Worm (Caenorhabditis elegans) whole organism, L4 larva: ENCODE results near the gene srz-102.
"Not testable (repeated sequence)": the region's sequence is repeated elsewhere in the genome, so short reads cannot be mapped to it uniquely, and the experiment has no call there.

Experiments
- D1046.2 ChIP-seq: fragments of 200-800 bp; sonication (Bioruptor generic); IDR thresholded peaks from 2 replicates; pipeline ENCODE4 v1.3.6; 2022; ENCODE audit warnings: missing genetic modification characterization, missing compliant biosample characterization
- F26F4.8 ChIP-seq: fragments of 200-800 bp; sonication (Bioruptor generic); conservative IDR thresholded peaks from 2 replicates; pipeline ENCODE4 v1.3.6; 2022; ENCODE audit warnings: missing genetic modification characterization, missing compliant biosample characterization
- F37D6.2 ChIP-seq: sonication (generic microtip); optimal IDR thresholded peaks from 2 replicates; lab custom pipeline; 2016; ENCODE audit warnings: mild to moderate bottlenecking, missing genetic modification characterization, missing compliant biosample characterization
- F49E8.2 ChIP-seq: sonication (generic microtip); optimal IDR thresholded peaks from 2 replicates; lab custom pipeline; 2016; ENCODE audit warnings: missing compliant biosample characterization, mild to moderate bottlenecking, missing genetic modification characterization, borderline replicate concordance
- Y105C5A.15 ChIP-seq: fragments of 200-800 bp; sonication (Bioruptor generic); IDR thresholded peaks from 2 replicates; pipeline ENCODE4 v1.3.6; 2022; ENCODE audit warnings: missing genetic modification characterization, missing compliant biosample characterization
- Y5F2A.4 ChIP-seq: fragments of 200-800 bp; sonication (Bioruptor generic); optimal IDR thresholded peaks from 2 replicates; lab custom pipeline; 2018; ENCODE audit warnings: mild to moderate bottlenecking, missing genetic modification characterization, missing compliant biosample characterization
- aha-1 ChIP-seq: fragments of 150-350 bp; peaks from one replicate; lab custom pipeline; 2014; ENCODE audit warnings: missing biosample characterization, missing genetic modification characterization
- attf-4 ChIP-seq: sonication (generic microtip); optimal IDR thresholded peaks from 3 replicates; lab custom pipeline; 2017; ENCODE audit warnings: missing biosample characterization, missing genetic modification characterization
- ceh-20 ChIP-seq: fragments of 200-800 bp; sonication (Bioruptor generic); IDR thresholded peaks from 2 replicates; pipeline ENCODE4 v1.3.6; 2022; ENCODE audit warnings: missing genetic modification reagents, missing genetic modification characterization, missing compliant biosample characterization
- ceh-82 ChIP-seq: sonication (generic microtip); optimal IDR thresholded peaks from 2 replicates; lab custom pipeline; 2017; ENCODE audit warnings: missing biosample characterization, missing genetic modification characterization
- cey-2 ChIP-seq: sonication (generic microtip); optimal IDR thresholded peaks from 3 replicates; lab custom pipeline; 2017; ENCODE audit warnings: missing genetic modification characterization, mild to moderate bottlenecking, missing compliant biosample characterization, antibody characterized with exemption, borderline replicate concordance; ENCODE audit not compliant: insufficient read depth
- daf-12 ChIP-seq: fragments of 150-350 bp; optimal IDR thresholded peaks from 2 replicates; lab custom pipeline; 2014; ENCODE audit warnings: missing biosample characterization, missing genetic modification reagents, missing genetic modification characterization
- daf-8 ChIP-seq: fragments of 200-800 bp; sonication (Bioruptor generic); IDR thresholded peaks from 2 replicates; pipeline ENCODE4 v1.3.6; 2022; ENCODE audit warnings: missing genetic modification characterization, missing compliant biosample characterization
- duxl-1 ChIP-seq: sonication (generic microtip); optimal IDR thresholded peaks from 2 replicates; lab custom pipeline; 2016; ENCODE audit warnings: mild to moderate bottlenecking, missing genetic modification characterization, moderate library complexity, missing compliant biosample characterization; ENCODE audit not compliant: poor library complexity
- egl-27 ChIP-seq: sonication (generic microtip); optimal IDR thresholded peaks from 3 replicates; lab custom pipeline; 2017; ENCODE audit warnings: missing biosample characterization, missing genetic modification reagents, missing genetic modification characterization
- egl-43 ChIP-seq: fragments of 200-800 bp; sonication (Bioruptor generic); IDR thresholded peaks from 2 replicates; pipeline ENCODE4 v1.3.6; 2022; ENCODE audit warnings: missing genetic modification reagents, missing genetic modification characterization, missing compliant biosample characterization
- fkh-10 ChIP-seq: fragments of 150-350 bp; optimal IDR thresholded peaks from 2 replicates; lab custom pipeline; 2014; ENCODE audit warnings: missing biosample characterization, missing genetic modification reagents, missing genetic modification characterization
- hlh-11 ChIP-seq: fragments of 200-800 bp; sonication (Bioruptor generic); optimal IDR thresholded peaks from 2 replicates; lab custom pipeline; 2018; ENCODE audit warnings: mild to moderate bottlenecking, missing genetic modification characterization, missing compliant biosample characterization
- lin-15B ChIP-seq: fragments of 150-350 bp; sonication (generic microtip); optimal IDR thresholded peaks from 3 replicates; lab custom pipeline; 2014; ENCODE audit warnings: missing biosample characterization, missing genetic modification characterization
- lin-38 ChIP-seq: fragments of 200-800 bp; sonication (Bioruptor generic); IDR thresholded peaks from 2 replicates; pipeline ENCODE4 v1.3.6; 2022; ENCODE audit warnings: missing genetic modification reagents, missing genetic modification characterization, missing compliant biosample characterization
- madf-5 ChIP-seq, 2 experiments: fragments of 200-800 bp; sonication (Bioruptor generic); IDR thresholded peaks; 2 replicates each; pipeline ENCODE4 v1.3.6; 2022; ENCODE audit warnings: missing compliant biosample characterization in 2 of 2, missing genetic modification characterization in 2 of 2
- nhr-102 ChIP-seq: sonication (generic microtip); optimal IDR thresholded peaks from 2 replicates; lab custom pipeline; 2016; ENCODE audit warnings: mild to moderate bottlenecking, missing genetic modification characterization, moderate library complexity, missing compliant biosample characterization
- nhr-28 ChIP-seq: fragments of 150-350 bp; optimal IDR thresholded peaks from 2 replicates; lab custom pipeline; 2014; ENCODE audit warnings: missing biosample characterization, missing genetic modification characterization
- nhr-41 ChIP-seq: fragments of 200-800 bp; sonication (Bioruptor generic); IDR thresholded peaks from 2 replicates; pipeline ENCODE4 v1.3.6; 2022; ENCODE audit warnings: missing genetic modification reagents, missing genetic modification characterization, missing compliant biosample characterization
- pqm-1 ChIP-seq: sonication (generic microtip); optimal IDR thresholded peaks from 2 replicates; lab custom pipeline; 2017; ENCODE audit warnings: missing biosample characterization, missing genetic modification characterization
- snpc-1.2 ChIP-seq: fragments of 200-800 bp; sonication (Bioruptor generic); IDR thresholded peaks from 2 replicates; pipeline ENCODE4 v1.3.6; 2022; ENCODE audit warnings: missing genetic modification reagents, missing genetic modification characterization, missing compliant biosample characterization
- spr-3 ChIP-seq: fragments of 200-800 bp; sonication (Bioruptor generic); optimal IDR thresholded peaks from 2 replicates; lab custom pipeline; 2018; ENCODE audit warnings: mild to moderate bottlenecking, missing genetic modification characterization, missing compliant biosample characterization
- tra-1 ChIP-seq: fragments of 200-800 bp; sonication (Bioruptor generic); IDR thresholded peaks from 2 replicates; pipeline ENCODE4 v1.3.6; 2022; ENCODE audit warnings: missing genetic modification reagents, missing genetic modification characterization, missing compliant biosample characterization
- unc-130 ChIP-seq: sonication (generic microtip); optimal IDR thresholded peaks from 2 replicates; lab custom pipeline; 2016; ENCODE audit warnings: missing genetic modification reagents, missing genetic modification characterization, missing compliant biosample characterization
- zfp-2 ChIP-seq: sonication (generic microtip); optimal IDR thresholded peaks from 2 replicates; lab custom pipeline; 2016; ENCODE audit warnings: mild to moderate bottlenecking, missing genetic modification characterization, missing compliant biosample characterization
- zfp-3 ChIP-seq: fragments of 200-800 bp; sonication (Bioruptor generic); conservative IDR thresholded peaks from 2 replicates; pipeline ENCODE4 v1.3.6; 2022; ENCODE audit warnings: missing genetic modification reagents, missing genetic modification characterization, missing compliant biosample characterization
- zip-2 ChIP-seq: fragments of 150-350 bp; optimal IDR thresholded peaks from 2 replicates; lab custom pipeline; 2014; ENCODE audit warnings: missing biosample characterization, missing genetic modification characterization

srz-102 gene

DNA sequence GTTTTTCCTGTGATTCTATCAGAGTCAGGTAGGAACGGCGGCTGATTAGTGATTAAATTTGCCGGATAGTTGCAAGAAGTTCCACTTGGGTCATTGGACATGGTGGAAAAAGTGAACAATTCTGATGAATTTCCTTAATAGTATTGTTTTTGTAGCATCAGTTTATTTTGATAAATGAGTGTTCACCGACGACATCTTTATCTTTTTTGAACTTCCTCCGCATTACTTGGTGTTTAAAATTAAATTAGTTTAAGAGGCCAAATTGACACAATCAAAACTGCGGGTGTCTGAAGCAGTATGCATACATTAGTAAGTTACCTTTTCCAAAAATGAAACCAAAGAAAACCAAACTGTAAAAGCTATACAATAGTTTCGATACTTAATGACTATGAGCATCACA is 38.1 kb upstream of the srz-102 start, which contains the start of gene W06G6.11:
TSS of gene W06G6.11 (minus strand) at position 101 of the 400 bp plus-strand sequence.
- TF ChIP-seq Y5F2A.4 (GFP tag; lab: Kevin White, UChicago); duxl-1 (tag; lab: Kevin White, UChicago); nhr-41: not testable (repeated sequence)
- TF ChIP-seq, all 104 proteins: peak for 0; not testable (repeated sequence) for 104

DNA sequence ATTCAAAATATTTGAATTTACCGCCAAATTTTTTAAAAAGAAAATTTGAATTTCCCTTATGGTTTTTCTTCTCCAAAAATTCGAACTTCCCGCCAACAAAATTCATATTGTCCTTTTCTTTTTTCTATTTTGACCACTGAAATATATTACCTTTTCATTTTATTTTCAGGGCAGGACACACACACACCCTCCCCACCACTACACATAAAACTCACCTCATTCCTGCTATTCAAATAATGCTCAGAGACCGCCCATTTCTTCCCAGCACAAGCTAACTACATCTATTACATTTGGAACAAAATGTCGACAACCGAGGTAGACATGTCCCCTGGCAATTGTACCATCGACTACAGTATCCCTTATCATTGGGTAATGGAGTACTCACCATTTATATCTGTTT is 33.1 kb upstream of the srz-102 start, which contains the start of gene W06G6.15:
TSS of gene W06G6.15 (plus strand) at position 301 of the 400 bp plus-strand sequence.
- not testable (repeated sequence) for TF ChIP-seq lin-38, D1046.2, daf-8 (GFP tag; lab: Robert Waterston, UW)

DNA sequence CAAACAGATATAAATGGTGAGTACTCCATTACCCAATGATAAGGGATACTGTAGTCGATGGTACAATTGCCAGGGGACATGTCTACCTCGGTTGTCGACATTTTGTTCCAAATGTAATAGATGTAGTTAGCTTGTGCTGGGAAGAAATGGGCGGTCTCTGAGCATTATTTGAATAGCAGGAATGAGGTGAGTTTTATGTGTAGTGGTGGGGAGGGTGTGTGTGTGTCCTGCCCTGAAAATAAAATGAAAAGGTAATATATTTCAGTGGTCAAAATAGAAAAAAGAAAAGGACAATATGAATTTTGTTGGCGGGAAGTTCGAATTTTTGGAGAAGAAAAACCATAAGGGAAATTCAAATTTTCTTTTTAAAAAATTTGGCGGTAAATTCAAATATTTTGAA is 26.5 kb upstream of the srz-102 start, which contains the start of gene Y70C5B.2:
TSS of gene Y70C5B.2 (minus strand) at position 101 of the 400 bp plus-strand sequence.
- TF ChIP-seq egl-27; nhr-28 (tag; lab: Kevin White, UChicago); hlh-11 (tag; lab: Kevin White, UChicago): not testable (repeated sequence)

DNA sequence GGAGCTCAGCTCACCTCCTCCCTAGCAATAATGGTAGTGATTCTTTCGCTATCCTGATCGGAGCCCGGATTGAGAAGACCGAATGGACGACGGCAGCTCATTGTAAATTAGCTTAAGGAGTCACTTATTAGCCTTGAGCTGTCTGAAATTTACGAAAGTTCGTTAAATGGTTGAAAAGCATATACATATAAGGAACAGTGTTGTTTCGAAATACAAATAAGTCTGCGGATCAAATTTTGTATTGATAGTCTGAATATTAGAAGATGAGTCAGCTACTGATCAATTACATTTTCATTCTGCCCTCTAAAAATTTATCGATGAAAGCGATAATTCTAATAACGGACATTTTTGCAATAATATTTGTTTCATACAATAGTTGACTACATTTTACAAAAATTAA is 20.7 kb upstream of the srz-102 start, which contains the start of gene F14F8.14:
TSS of gene F14F8.14 (minus strand) at position 101 of the 400 bp plus-strand sequence.
- TF ChIP-seq tra-1 (GFP tag; lab: Robert Waterston, UW) = no peak
- no peak for TF ChIP-seq fkh-10
- TF ChIP-seq madf-5 (GFP tag; IDR thresholded peaks at IDR 0.05; lab: Robert Waterston, UW) = no peak
- no peak for TF ChIP-seq lin-15B (tag; lab: Kevin White, UChicago)
- no peak for TF ChIP-seq zfp-3 (GFP tag; lab: Robert Waterston, UW)
- TF ChIP-seq zip-2 = no peak
- no peak for TF ChIP-seq egl-43 (GFP tag; lab: Robert Waterston, UW)
- TF ChIP-seq unc-130 (GFP tag; lab: Kevin White, UChicago) = no peak
- TF ChIP-seq F49E8.2 = no peak
- no peak for TF ChIP-seq spr-3
- TF ChIP-seq F26F4.8 = no peak
- TF ChIP-seq pqm-1 (tag; lab: Kevin White, UChicago) = no peak
- TF ChIP-seq duxl-1 (tag; lab: Kevin White, UChicago) = no peak

DNA sequence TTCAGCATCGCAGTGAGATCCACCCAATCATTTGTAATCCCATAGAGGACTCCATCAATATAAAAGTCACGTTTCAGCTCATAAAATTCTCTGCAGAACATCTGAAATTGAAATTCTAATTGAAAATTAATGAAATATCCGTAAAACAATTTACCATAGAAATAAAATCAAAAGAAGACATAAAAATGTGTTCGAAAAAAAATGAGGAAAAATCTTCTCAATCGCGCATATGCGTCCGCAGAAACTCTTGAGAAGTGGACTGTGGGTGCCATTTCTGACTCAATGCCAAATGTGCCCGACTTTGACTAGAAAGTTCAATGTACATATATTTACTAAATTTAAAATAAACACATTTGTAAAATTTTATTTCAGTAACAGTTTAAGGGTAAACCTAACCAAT is 18.9 kb upstream of the srz-102 start, which contains the start of gene F14F8.9:
TSS of gene F14F8.9 (minus strand) at position 101 of the 400 bp plus-strand sequence.
- TF ChIP-seq nhr-41 = no peak
- no peak for TF ChIP-seq nhr-102 (tag; lab: Kevin White, UChicago)
- no peak for TF ChIP-seq daf-12 (tag; lab: Kevin White, UChicago)
- TF ChIP-seq F37D6.2 (tag; lab: Kevin White, UChicago) = no peak
- TF ChIP-seq snpc-1.2 (GFP tag; lab: Robert Waterston, UW) = no peak
- TF ChIP-seq duxl-1 (tag; lab: Kevin White, UChicago) = no peak
- TF ChIP-seq ceh-20 = no peak
- no peak for TF ChIP-seq cey-2
- no peak for TF ChIP-seq attf-4 (tag; lab: Kevin White, UChicago)
- TF ChIP-seq Y105C5A.15 (GFP tag; lab: Robert Waterston, UW) = no peak
- TF ChIP-seq zfp-2 (tag; lab: Kevin White, UChicago) = no peak
- no peak for TF ChIP-seq ceh-82

DNA sequence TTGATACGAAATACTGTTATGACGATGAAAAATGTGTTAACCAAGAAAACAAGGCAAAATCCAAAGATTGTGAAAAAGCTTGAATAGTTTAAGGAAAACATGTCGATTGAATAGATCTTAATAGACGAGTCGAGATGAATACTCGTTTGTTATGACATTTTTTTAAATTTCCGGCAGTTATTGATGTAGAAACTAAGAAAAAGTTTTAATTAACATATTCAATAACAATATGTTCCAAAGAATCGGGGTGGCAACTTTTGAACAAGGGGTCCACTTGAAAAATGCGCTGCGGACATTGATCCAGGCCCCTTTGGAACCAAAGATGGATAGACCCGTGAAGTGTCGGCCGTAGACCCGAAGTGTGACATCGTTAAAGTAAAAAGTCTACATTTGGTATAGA is 16.1 kb upstream of the srz-102 start, which contains the start of gene str-61:
TSS of gene str-61 (minus strand) at position 101 of the 400 bp plus-strand sequence.
- TF ChIP-seq aha-1 (tag; lab: Kevin White, UChicago) (peak; percentile 6), cey-2 (no peak)
